Worm (Caenorhabditis elegans) whole organism, young adult: ENCODE measurements around the gene mct-6.

ENCODE experiments used
- F22D6.2 ChIP-seq: sonication (generic microtip); optimal IDR thresholded peaks from 2 replicates; lab custom pipeline; 2016; ENCODE audit warnings: mild to moderate bottlenecking, missing genetic modification characterization, missing compliant biosample characterization
- K12H6.12 ChIP-seq: fragments of 200-800 bp; sonication (Bioruptor generic); optimal IDR thresholded peaks from 2 replicates; lab custom pipeline; 2018; ENCODE audit warnings: mild to moderate bottlenecking, missing genetic modification characterization, missing compliant biosample characterization
- Y53G8AR.9 ChIP-seq: fragments of 200-800 bp; sonication (Bioruptor generic); conservative IDR thresholded peaks from 2 replicates; pipeline ENCODE4 v1.3.6; 2022; ENCODE audit warnings: missing genetic modification reagents, missing genetic modification characterization, missing compliant biosample characterization
- Y56A3A.18 ChIP-seq: fragments of 200-800 bp; sonication (Bioruptor generic); IDR thresholded peaks from 2 replicates; pipeline ENCODE4 v1.3.6; 2022; ENCODE audit warnings: missing genetic modification reagents, missing genetic modification characterization, missing compliant biosample characterization
- Y95B8A.8 ChIP-seq: fragments of 200-800 bp; sonication (Bioruptor generic); IDR thresholded peaks from 2 replicates; pipeline ENCODE4 v1.3.6; 2022; ENCODE audit warnings: missing genetic modification reagents, missing genetic modification characterization, missing compliant biosample characterization
- aptf-2 ChIP-seq: fragments of 200-800 bp; sonication (Bioruptor generic); conservative IDR thresholded peaks from 2 replicates; pipeline ENCODE4 v1.3.6; 2022; ENCODE audit warnings: missing genetic modification reagents, missing genetic modification characterization, missing compliant biosample characterization
- aptf-3 ChIP-seq: fragments of 200-800 bp; sonication (Bioruptor generic); IDR thresholded peaks from 2 replicates; pipeline ENCODE4 v1.3.6; 2022; ENCODE audit warnings: missing genetic modification characterization, missing compliant biosample characterization
- athp-1 ChIP-seq: sonication (generic microtip); optimal IDR thresholded peaks from 2 replicates; lab custom pipeline; 2017; ENCODE audit warnings: mild to moderate bottlenecking, missing genetic modification characterization, missing compliant biosample characterization
- attf-3 ChIP-seq: fragments of 200-800 bp; sonication (Bioruptor generic); conservative IDR thresholded peaks from 2 replicates; pipeline ENCODE4 v1.3.6; 2022; ENCODE audit warnings: missing genetic modification reagents, missing genetic modification characterization, missing compliant biosample characterization
- bed-1 ChIP-seq: fragments of 200-800 bp; sonication (Bioruptor generic); IDR thresholded peaks from 2 replicates; pipeline ENCODE4 v1.3.6; 2022; ENCODE audit warnings: missing genetic modification reagents, missing genetic modification characterization, missing compliant biosample characterization
- cebp-1 ChIP-seq, 2 experiments: fragments of 200-800 bp in 1 of 2; sonication (Bioruptor generic) in 1 of 2; sonication (generic microtip) in 1 of 2; IDR thresholded peaks in 1 of 2; optimal IDR thresholded peaks in 1 of 2; 2 replicates each; pipeline versions ENCODE4 v1.3.6 to Lab custom; 2017 to 2022; ENCODE audit warnings: missing compliant biosample characterization in 2 of 2, missing genetic modification characterization in 2 of 2, mild to moderate bottlenecking in 1 of 2, missing genetic modification reagents in 1 of 2, moderate library complexity in 1 of 2
- ceh-100 ChIP-seq: fragments of 200-800 bp; sonication (Bioruptor generic); IDR thresholded peaks from 2 replicates; pipeline ENCODE4 v1.3.6; 2022; ENCODE audit warnings: missing genetic modification reagents, missing genetic modification characterization, missing compliant biosample characterization
- ceh-40 ChIP-seq: fragments of 200-800 bp; sonication (Bioruptor generic); IDR thresholded peaks from 2 replicates; pipeline ENCODE4 v1.3.6; 2022; ENCODE audit warnings: missing genetic modification characterization, missing compliant biosample characterization
- dpff-1 ChIP-seq: sonication (generic microtip); optimal IDR thresholded peaks from 2 replicates; lab custom pipeline; 2017; ENCODE audit warnings: mild to moderate bottlenecking, missing genetic modification characterization, missing compliant biosample characterization
- dpl-1 ChIP-seq: fragments of 150-350 bp; optimal IDR thresholded peaks from 2 replicates; lab custom pipeline; 2014; ENCODE audit warnings: missing biosample characterization, missing genetic modification reagents, missing genetic modification characterization
- ekl-4 ChIP-seq: fragments of 200-800 bp; sonication (Bioruptor generic); IDR thresholded peaks from 2 replicates; pipeline ENCODE4 v1.3.6; 2022; ENCODE audit warnings: missing genetic modification reagents, missing genetic modification characterization, missing compliant biosample characterization
- ets-4 ChIP-seq: fragments of 200-800 bp; sonication (Bioruptor generic); optimal IDR thresholded peaks from 2 replicates; lab custom pipeline; 2018; ENCODE audit warnings: mild to moderate bottlenecking, missing genetic modification characterization, missing compliant biosample characterization
- hrde-1 ChIP-seq: sonication (generic microtip); optimal IDR thresholded peaks from 2 replicates; lab custom pipeline; 2016; ENCODE audit warnings: missing genetic modification characterization, mild to moderate bottlenecking, missing compliant biosample characterization, moderate library complexity, missing genotype, missing genetic modification reagents, borderline replicate concordance
- lsy-27 ChIP-seq: sonication (generic microtip); optimal IDR thresholded peaks from 2 replicates; lab custom pipeline; 2017; ENCODE audit warnings: missing genetic modification characterization, mild to moderate bottlenecking, missing compliant biosample characterization, antibody characterized with exemption, missing genotype, borderline replicate concordance; ENCODE audit not compliant: insufficient read depth
- madf-10 ChIP-seq: sonication (generic microtip); optimal IDR thresholded peaks from 2 replicates; lab custom pipeline; 2016; ENCODE audit warnings: mild to moderate bottlenecking, missing genetic modification characterization, missing compliant biosample characterization
- madf-3 ChIP-seq: fragments of 200-800 bp; sonication (Bioruptor generic); IDR thresholded peaks from 2 replicates; pipeline ENCODE4 v1.3.6; 2022; ENCODE audit warnings: missing genetic modification reagents, missing genetic modification characterization, missing compliant biosample characterization
- mcd-1 ChIP-seq: fragments of 200-800 bp; sonication (Bioruptor generic); IDR thresholded peaks from 2 replicates; pipeline ENCODE4 v1.3.6; 2022; ENCODE audit warnings: missing genetic modification reagents, missing genetic modification characterization, missing compliant biosample characterization
- nhr-27 ChIP-seq: fragments of 200-800 bp; sonication (Bioruptor generic); optimal IDR thresholded peaks from 2 replicates; lab custom pipeline; 2018; ENCODE audit warnings: mild to moderate bottlenecking, missing genetic modification characterization, moderate library complexity, missing compliant biosample characterization
- pha-4 ChIP-seq: fragments of 150-350 bp; sonication (generic microtip); optimal IDR thresholded peaks from 2 replicates; lab custom pipeline; 2014; ENCODE audit warnings: missing biosample characterization, missing genetic modification reagents, missing genetic modification characterization
- snpc-3.4 ChIP-seq: sonication (generic microtip); optimal IDR thresholded peaks from 2 replicates; lab custom pipeline; 2017; ENCODE audit warnings: missing genetic modification characterization, mild to moderate bottlenecking, missing compliant biosample characterization, antibody characterized with exemption, moderate library complexity, missing genotype, missing genetic modification reagents
- snpc-4 ChIP-seq, 5 experiments: fragments of 150-350 bp in 1 of 5; sonication (generic microtip) in 4 of 5; optimal IDR thresholded peaks; 2 replicates each; lab custom pipeline; 2014 to 2018; ENCODE audit warnings: missing genetic modification characterization in 5 of 5, missing biosample characterization in 3 of 5, antibody characterized with exemption in 2 of 5, mild to moderate bottlenecking in 2 of 5, missing compliant biosample characterization in 2 of 5, missing genotype in 2 of 5, moderate library complexity in 2 of 5, missing genetic modification reagents in 1 of 5
- somi-1 ChIP-seq: fragments of 200-800 bp; sonication (Bioruptor generic); optimal IDR thresholded peaks from 2 replicates; lab custom pipeline; 2018; ENCODE audit warnings: mild to moderate bottlenecking, missing genetic modification characterization, missing compliant biosample characterization
- tbp1 ChIP-seq: fragments of 200-800 bp; sonication (Bioruptor generic); optimal IDR thresholded peaks from 2 replicates; lab custom pipeline; 2018; ENCODE audit warnings: mild to moderate bottlenecking, missing genetic modification characterization, missing compliant biosample characterization
- tbx-9 ChIP-seq: sonication (generic microtip); optimal IDR thresholded peaks from 2 replicates; lab custom pipeline; 2016; ENCODE audit warnings: borderline replicate concordance, missing genetic modification characterization, inconsistent platforms, missing compliant biosample characterization
- tlf-1 ChIP-seq: fragments of 200-800 bp; sonication (Bioruptor generic); optimal IDR thresholded peaks from 2 replicates; lab custom pipeline; 2018; ENCODE audit warnings: mild to moderate bottlenecking, missing genetic modification characterization, missing compliant biosample characterization
- ztf-18 ChIP-seq: sonication (generic microtip); optimal IDR thresholded peaks from 2 replicates; lab custom pipeline; 2016; ENCODE audit warnings: missing genotype, mild to moderate bottlenecking, missing genetic modification characterization, missing compliant biosample characterization
- ztf-25 ChIP-seq: fragments of 200-800 bp; sonication (Bioruptor generic); IDR thresholded peaks from 2 replicates; pipeline ENCODE4 v1.3.6; 2022; ENCODE audit warnings: missing genetic modification reagents, missing genetic modification characterization, missing compliant biosample characterization
- ztf-26 ChIP-seq: sonication (generic microtip); optimal IDR thresholded peaks from 2 replicates; lab custom pipeline; 2017; ENCODE audit warnings: missing genetic modification characterization, missing compliant biosample characterization

mct-6 gene

ce11 chrX:16762529-16762928 is 7.8 kb downstream of the mct-6 start, which contains the start of gene C10E2.1:
TSS of gene C10E2.1 (plus strand) at chrX:16762829.
- TF ChIP-seq Y53G8AR.9 (GFP tag; lab: Robert Waterston, UW) (no peak), F22D6.2 (no peak), aptf-2 (GFP tag; lab: Robert Waterston, UW) (no peak), ztf-26 (tag; lab: Kevin White, UChicago) (no peak), ets-4 (GFP tag; lab: Kevin White, UChicago) (no peak), athp-1 (no peak), ekl-4 (no peak), somi-1 (no peak), K12H6.12 (tag; lab: Kevin White, UChicago) (no peak), bed-1 (GFP tag; lab: Robert Waterston, UW) (no peak), tbx-9 (no peak)

- no peak for TF ChIP-seq madf-10 (tag; lab: Kevin White, UChicago)
Observed at ce11 chrX:16754474-16754873, 15.8 kb downstream of the mct-6 start, which contains the start of gene C10E2.5. TSS of gene C10E2.5 (minus strand) at chrX:16754574.

- TF ChIP-seq dpl-1 (GFP tag; lab: Kevin White, UChicago) (no peak), hrde-1 (tag; lab: Kevin White, UChicago) (no peak), snpc-4 (GFP tag; optimal IDR thresholded peaks at IDR 0.05; lab: Kevin White, UChicago) (no peak), snpc-4 (tag; optimal IDR thresholded peaks at IDR 0.05; lab: Kevin White, UChicago) (no peak), Y53G8AR.9 (GFP tag; lab: Robert Waterston, UW) (no peak), ceh-40 (GFP tag; lab: Robert Waterston, UW) (no peak), ceh-100 (GFP tag; lab: Robert Waterston, UW) (no peak), ztf-18 (no peak), tbx-9 (no peak), tbp1 (GFP tag; lab: Kevin White, UChicago) (no peak), F22D6.2 (no peak), aptf-3 (GFP tag; lab: Robert Waterston, UW) (no peak), bed-1 (GFP tag; lab: Robert Waterston, UW) (no peak), K12H6.12 (tag; lab: Kevin White, UChicago) (no peak), nhr-27 (tag; lab: Kevin White, UChicago) (no peak)
Observed at ce11 chrX:16752196-16752595, 18.1 kb downstream of the mct-6 start.

ce11 chrX:16744940-16745339 is 25.4 kb downstream of the mct-6 start, which contains the start of gene C10E2.2:
TSS of gene C10E2.2 (plus strand) at chrX:16745240.
- TF ChIP-seq aptf-2 (GFP tag; lab: Robert Waterston, UW), result no peak
- no peak for TF ChIP-seq snpc-3.4 (tag; lab: Kevin White, UChicago)
- no peak for TF ChIP-seq somi-1
- TF ChIP-seq madf-3 (GFP tag; lab: Robert Waterston, UW), result no peak
- no peak for TF ChIP-seq attf-3 (GFP tag; lab: Robert Waterston, UW)
- TF ChIP-seq Y95B8A.8 (GFP tag; lab: Robert Waterston, UW), result no peak
- TF ChIP-seq pha-4 (tag; lab: Kevin White, UChicago), result no peak
- no peak for TF ChIP-seq dpff-1 (tag; lab: Kevin White, UChicago)
- no peak for TF ChIP-seq F22D6.2
- TF ChIP-seq mcd-1, result no peak
- TF ChIP-seq lsy-27, result no peak
- no peak for TF ChIP-seq nhr-27 (tag; lab: Kevin White, UChicago)
- TF ChIP-seq tlf-1, result no peak
- no peak for TF ChIP-seq Y56A3A.18 (GFP tag; lab: Robert Waterston, UW)
- TF ChIP-seq, all 124 proteins: peak for 0

ce11 chrX:16737478-16737877 is 32.8 kb downstream of the mct-6 start:
- TF ChIP-seq ceh-40 (GFP tag; lab: Robert Waterston, UW) (no peak), madf-10 (tag; lab: Kevin White, UChicago) (no peak), ztf-25 (GFP tag; lab: Robert Waterston, UW) (no peak), ceh-100 (GFP tag; lab: Robert Waterston, UW) (no peak), pha-4 (tag; lab: Kevin White, UChicago) (no peak), mcd-1 (no peak), cebp-1 (GFP tag; IDR thresholded peaks at IDR 0.05; lab: Robert Waterston, UW) (no peak), cebp-1 (tag; optimal IDR thresholded peaks at IDR 0.05; lab: Kevin White, UChicago) (no peak)
